ENCODE assay signal across 1 worm cellular context in genomic region chrII:5420947-5421614, ce11.
TF ChIP-seq lines count a peak whose summit lies in the region.

Gene tofu-6 (plus strand): TSS chrII:5421248.

TF ChIP-seq in whole organism, L1 larva, 84 proteins besides CTCF, POLR2A, EP300 and RAD21 (continued from another document):
- no peak for TF ChIP-seq fkh-4 (tag; optimal IDR thresholded peaks at IDR 0.05; lab: Kevin White, UChicago; ENCODE audit: borderline replicate concordance)
- no peak for TF ChIP-seq alr-1 (tag; optimal IDR thresholded peaks at IDR 0.05; lab: Kevin White, UChicago; ENCODE audit: borderline replicate concordance)
- TF ChIP-seq unc-62 (GFP tag; optimal IDR thresholded peaks at IDR 0.05; lab: Kevin White, UChicago) = no peak
- TF ChIP-seq elt-2 (tag; optimal IDR thresholded peaks at IDR 0.05; lab: Kevin White, UChicago) = no peak
- no peak for TF ChIP-seq unc-30 (tag; optimal IDR thresholded peaks at IDR 0.05; lab: Kevin White, UChicago)
- TF ChIP-seq ama-1 (optimal IDR thresholded peaks at IDR 0.05; lab: Kevin White, UChicago) = no peak
- TF ChIP-seq fkh-8 (tag; optimal IDR thresholded peaks at IDR 0.05; lab: Kevin White, UChicago) = no peak
- no peak for TF ChIP-seq egl-13 (tag; optimal IDR thresholded peaks at IDR 0.05; lab: Kevin White, UChicago)
- TF ChIP-seq jun-1 (tag; optimal IDR thresholded peaks at IDR 0.05; lab: Kevin White, UChicago) = no peak
- TF ChIP-seq lin-13 (GFP tag; optimal IDR thresholded peaks at IDR 0.05; lab: Kevin White, UChicago) = no peak
- TF ChIP-seq nhr-85 (tag; lab: Kevin White, UChicago) = no peak
- TF ChIP-seq nhr-237 (tag; optimal IDR thresholded peaks at IDR 0.05; lab: Kevin White, UChicago) = no peak
- TF ChIP-seq lin-35 (GFP tag; optimal IDR thresholded peaks at IDR 0.05; lab: Kevin White, UChicago) = peak; percentile 25 to 85
- no peak for TF ChIP-seq mab-9 (GFP tag; IDR thresholded peaks at IDR 0.05; lab: Robert Waterston, UW)
- no peak for TF ChIP-seq xbp-1 (tag; optimal IDR thresholded peaks at IDR 0.05; lab: Kevin White, UChicago)
- no peak for TF ChIP-seq snpc-4 (tag; optimal IDR thresholded peaks at IDR 0.05; lab: Kevin White, UChicago)
- no peak for TF ChIP-seq unc-130 (tag; optimal IDR thresholded peaks at IDR 0.05; lab: Kevin White, UChicago)
- TF ChIP-seq C16A3.4 (tag; optimal IDR thresholded peaks at IDR 0.05; lab: Kevin White, UChicago) = peak; percentile 11
